Worm (Caenorhabditis elegans): Measurements from ENCODE around the gene T06C12.11.
A peak's percentile ranks its signal among the peaks of the same experiment; 100 is the strongest.

ce11 chrV:15873762-15874161 lies 19.0 kb upstream of the T06C12.11 start:
- TF ChIP-seq pha-4 (tag; optimal IDR thresholded peaks at IDR 0.05) (peak; percentile 73), blmp-1 (tag; optimal IDR thresholded peaks at IDR 0.05) (no peak)
